Worm (Caenorhabditis elegans) whole organism, late embryonic: ENCODE results near the gene D1005.5.

Source experiments
- ceh-31 ChIP-seq: sonication (generic microtip); optimal IDR thresholded peaks from 2 replicates; lab custom pipeline; 2016; ENCODE audit warnings: missing genetic modification characterization, missing compliant biosample characterization
- elt-2 ChIP-seq: sonication (generic microtip); optimal IDR thresholded peaks from 2 replicates; lab custom pipeline; 2016; ENCODE audit warnings: missing genetic modification reagents, missing genetic modification characterization, missing compliant biosample characterization
- nhr-11 ChIP-seq: fragments of 150-350 bp; optimal IDR thresholded peaks from 2 replicates; lab custom pipeline; 2014; ENCODE audit warnings: missing biosample characterization, missing genetic modification characterization
- ztf-16 ChIP-seq: sonication (generic microtip); optimal IDR thresholded peaks from 2 replicates; lab custom pipeline; 2017; ENCODE audit warnings: missing genetic modification characterization, missing compliant biosample characterization

DNA sequence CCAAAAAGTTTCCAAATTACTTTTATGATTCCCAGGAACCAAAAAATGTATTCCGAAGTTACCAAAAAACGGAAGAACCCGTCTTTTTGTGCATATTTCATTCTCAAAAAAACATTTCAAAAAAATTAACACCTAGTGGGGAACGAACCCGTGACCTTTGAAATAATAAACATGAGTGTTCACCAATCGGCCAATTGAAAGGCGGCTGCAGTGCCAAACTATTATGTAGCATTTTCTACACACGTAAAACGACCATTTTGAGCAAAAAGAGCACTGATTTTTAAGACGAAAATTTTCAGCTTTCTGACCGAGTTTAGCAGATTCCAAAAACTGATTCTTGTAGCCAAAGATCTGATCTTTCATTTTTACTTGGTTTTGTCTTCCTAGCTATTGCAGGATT lies 18.3 kb upstream of the D1005.5 start:
- TF ChIP-seq ceh-31 (tag; lab: Kevin White, UChicago) = no peak
- TF ChIP-seq ztf-16 (tag; lab: Kevin White, UChicago) = no peak
- no peak for TF ChIP-seq elt-2 (tag; lab: Kevin White, UChicago)
- TF ChIP-seq nhr-11 = no peak
